Fruit fly (Drosophila melanogaster): ENCODE measurements around the gene CG33722.
A peak's percentile ranks its signal among the peaks of the same experiment; 100 is the strongest.

Gene CG33722

dm6 chr3R:8243720-8244119 lies at the start of gene CG33722, which contains the start of the genes CG9636 and CG18749 (continued):
- TF ChIP-seq nmo (GFP tag; optimal IDR thresholded peaks at IDR 0.05) (peak; percentile 81), fd102C (GFP tag; optimal IDR thresholded peaks at IDR 0.05) (no peak), Pdp1 (GFP tag; optimal IDR thresholded peaks at IDR 0.05) (peak; percentile 22 to 24), slp2 (GFP tag; optimal IDR thresholded peaks at IDR 0.05) (peak; percentile 11), run (tag; optimal IDR thresholded peaks at IDR 0.05) (peak; percentile 3), Lpt (GFP tag; optimal IDR thresholded peaks at IDR 0.05) (no peak), CG16813 (GFP tag; IDR thresholded peaks at IDR 0.05; ENCODE audit: partially characterized antibody) (peak; percentile 96), exex (tag; optimal IDR thresholded peaks at IDR 0.05) (peak; percentile 54), CG3407 (GFP tag; optimal IDR thresholded peaks at IDR 0.05) (peak; percentile 60), CG1792 (GFP tag; optimal IDR thresholded peaks at IDR 0.05) (no peak), CG18599 (GFP tag; optimal IDR thresholded peaks at IDR 0.05) (peak; percentile 80), CG9609 (GFP tag; optimal IDR thresholded peaks at IDR 0.05) (peak; percentile 12), bsh (GFP tag; optimal IDR thresholded peaks at IDR 0.05) (peak in 1 of 2 experiments; percentile 73), CG6813 (GFP tag; optimal IDR thresholded peaks at IDR 0.05) (no peak), Ets97D (GFP tag; optimal IDR thresholded peaks at IDR 0.05) (peak; percentile 53), CG11696 (GFP tag; IDR thresholded peaks at IDR 0.05) (0 out of 2 replicates have a peak, but pooled peaks have one; percentile 23), org-1 (GFP tag; optimal IDR thresholded peaks at IDR 0.05) (no peak), CG9876 (GFP tag; optimal IDR thresholded peaks at IDR 0.05) (no peak), CG9932 (GFP tag; IDR thresholded peaks at IDR 0.05) (peak; percentile 77), CG7963 (GFP tag; IDR thresholded peaks at IDR 0.05; ENCODE audit: partially characterized antibody) (peak; percentile 82), CG13296 (GFP tag; optimal IDR thresholded peaks at IDR 0.05) (peak; percentile 68), HLH4C (GFP tag; IDR thresholded peaks at IDR 0.05; ENCODE audit: partially characterized antibody) (peak; percentile 99), kay (GFP tag; optimal IDR thresholded peaks at IDR 0.05) (peak; percentile 43), Usf (GFP tag; optimal IDR thresholded peaks at IDR 0.05) (no peak), CG17829 (tag; optimal IDR thresholded peaks at IDR 0.05) (peak; percentile 82), CG11504 (tag; optimal IDR thresholded peaks at IDR 0.05) (peak; percentile 75), tgo (GFP tag; IDR thresholded peaks at IDR 0.05) (peak; percentile 68), ems (GFP tag; optimal IDR thresholded peaks at IDR 0.05) (peak; percentile 63), CG7987 (GFP tag; optimal IDR thresholded peaks at IDR 0.05) (peak; percentile 21), Hr51 (GFP tag; optimal IDR thresholded peaks at IDR 0.05) (peak; percentile 67 to 80), CkIIα-i1 (GFP tag; IDR thresholded peaks at IDR 0.05) (no peak), TFAM (GFP tag; optimal IDR thresholded peaks at IDR 0.05) (no peak), caup (GFP tag; optimal IDR thresholded peaks at IDR 0.05; ENCODE audit: severe bottlenecking) (peak; percentile 50), salm (tag; optimal IDR thresholded peaks at IDR 0.05) (peak; percentile 35), slou (GFP tag; optimal IDR thresholded peaks at IDR 0.05) (peak; percentile 27), CG9817 (tag; optimal IDR thresholded peaks at IDR 0.05) (peak; percentile 76), kah (GFP tag; optimal IDR thresholded peaks at IDR 0.05) (no peak), amos (GFP tag; IDR thresholded peaks at IDR 0.05; ENCODE audit: partially characterized antibody) (peak; percentile 88), HLH3B (GFP tag; IDR thresholded peaks at IDR 0.05) (peak; percentile 60; the same call in 1 of the 2 replicates), CG6854 (GFP tag; optimal IDR thresholded peaks at IDR 0.05) (no peak), Camta (GFP tag; optimal IDR thresholded peaks at IDR 0.05) (peak; percentile 24), Jarid2 (GFP tag; optimal IDR thresholded peaks at IDR 0.05) (no peak), tin (GFP tag; optimal IDR thresholded peaks at IDR 0.05) (peak; percentile 82), CG10462 (GFP tag; optimal IDR thresholded peaks at IDR 0.05) (no peak), CG11085 (GFP tag; IDR thresholded peaks at IDR 0.05) (no peak), CG6765 (GFP tag; optimal IDR thresholded peaks at IDR 0.05) (no peak), B-H1 (GFP tag; IDR thresholded peaks at IDR 0.05) (peak; percentile 53; the same call in 2 of the 3 replicates), CG8359 (GFP tag; optimal IDR thresholded peaks at IDR 0.05; ENCODE audit: borderline replicate concordance) (no peak), MTF-1 (GFP tag; optimal IDR thresholded peaks at IDR 0.05; ENCODE audit: borderline replicate concordance) (no peak)
